Worm (Caenorhabditis elegans) whole organism, L1 larva: Measurements from ENCODE around the gene R09H10.1.

Experiments used
- Y116A8C.19 ChIP-seq: sonication (generic microtip); optimal IDR thresholded peaks from 2 replicates; lab custom pipeline; 2016; ENCODE audit warnings: missing compliant biosample characterization, missing genetic modification characterization, borderline replicate concordance
- ces-1 ChIP-seq: fragments of 150-350 bp; optimal IDR thresholded peaks from 2 replicates; lab custom pipeline; 2014; ENCODE audit warnings: missing biosample characterization, missing genetic modification reagents, missing genetic modification characterization
- egl-27 ChIP-seq, 2 experiments: fragments of 150-350 bp in 1 of 2; sonication (generic microtip); optimal IDR thresholded peaks; 3 replicates each; lab custom pipeline; 2017 to 2018; ENCODE audit warnings: missing biosample characterization in 2 of 2, missing genetic modification characterization in 2 of 2, missing genetic modification reagents in 2 of 2
- elt-2 ChIP-seq: sonication (generic microtip); optimal IDR thresholded peaks from 2 replicates; lab custom pipeline; 2016; ENCODE audit warnings: missing genetic modification characterization, mild to moderate bottlenecking, inconsistent platforms, missing compliant biosample characterization, missing genetic modification reagents
- lir-3 ChIP-seq: sonication (generic microtip); optimal IDR thresholded peaks from 2 replicates; lab custom pipeline; 2016; ENCODE audit warnings: mild to moderate bottlenecking, missing genetic modification characterization, moderate library complexity, missing compliant biosample characterization; ENCODE audit not compliant: poor library complexity
- mdl-1 ChIP-seq, 2 experiments: fragments of 150-350 bp; optimal IDR thresholded peaks; 2 replicates each; lab custom pipeline; 2014 to 2017; ENCODE audit warnings: missing biosample characterization in 2 of 2, missing genetic modification characterization in 2 of 2, inconsistent platforms in 1 of 2
- pag-3 ChIP-seq: sonication (generic microtip); optimal IDR thresholded peaks from 2 replicates; lab custom pipeline; 2017; ENCODE audit warnings: missing genetic modification characterization, mild to moderate bottlenecking, missing compliant biosample characterization, antibody characterized with exemption, borderline replicate concordance; ENCODE audit not compliant: insufficient read depth
- skn-1 ChIP-seq: fragments of 150-350 bp; optimal IDR thresholded peaks from 2 replicates; lab custom pipeline; 2014; ENCODE audit warnings: missing biosample characterization, missing genetic modification characterization
- sox-4 ChIP-seq: sonication (generic microtip); optimal IDR thresholded peaks from 2 replicates; lab custom pipeline; 2016; ENCODE audit warnings: missing genetic modification characterization, missing compliant biosample characterization

- TF ChIP-seq egl-27 (tag; optimal IDR thresholded peaks at IDR 0.05; lab: Kevin White, UChicago) (no peak), sox-4 (no peak), pag-3 (tag; lab: Kevin White, UChicago) (no peak), skn-1 (tag; lab: Kevin White, UChicago) (no peak), mdl-1 (tag; optimal IDR thresholded peaks at IDR 0.05; lab: Kevin White, UChicago) (no peak), Y116A8C.19 (tag; lab: Kevin White, UChicago) (no peak), lir-3 (tag; lab: Kevin White, UChicago) (no peak), ces-1 (GFP tag; lab: Kevin White, UChicago) (no peak), elt-2 (tag; lab: Kevin White, UChicago) (no peak)
Observed at ce11 chrIV:10593570-10593969, 6.5 kb upstream of the R09H10.1 start, which contains the start of gene C43F9.7.
